Worm (Caenorhabditis elegans): ENCODE results near the gene F42A9.6.

The F42A9.6 gene

DNA sequence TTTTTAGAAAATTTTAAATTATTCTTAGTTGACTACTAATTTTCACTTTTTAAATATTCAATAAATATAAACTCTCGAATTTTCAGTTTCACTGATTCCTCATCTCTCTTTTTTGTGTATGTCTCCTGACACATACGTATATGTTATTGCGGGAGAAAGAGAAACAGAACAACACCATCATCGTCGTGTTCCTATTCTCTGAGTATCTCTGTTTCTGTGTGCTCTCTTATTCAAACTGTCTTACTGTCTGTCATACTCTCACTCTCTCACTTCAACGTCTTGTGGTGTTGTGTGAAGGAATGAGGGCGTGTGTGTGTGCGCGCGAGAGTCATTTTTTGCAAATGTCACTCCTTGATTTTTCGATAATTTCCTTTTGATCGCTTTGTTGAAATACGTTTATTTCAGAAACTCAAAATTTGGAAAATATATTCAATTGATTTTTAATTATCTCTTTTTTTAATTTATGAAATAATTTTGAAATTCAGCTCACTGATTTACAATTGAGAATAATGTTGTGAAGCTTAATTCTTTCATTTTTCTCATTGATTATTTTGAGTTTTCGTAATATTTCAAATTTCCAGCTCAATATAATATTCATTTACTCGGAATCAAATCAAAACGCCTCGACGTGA, 11.2 kb downstream of the F42A9.6 start, which contains the start of gene lin-49 (continued):
- TF ChIP-seq lsy-2 (tag; optimal IDR thresholded peaks at IDR 0.05) (peak; percentile 32 to 75), ztf-11 (tag; optimal IDR thresholded peaks at IDR 0.05) (no peak), unc-86 (tag; optimal IDR thresholded peaks at IDR 0.05) (no peak), snpc-4 (tag; optimal IDR thresholded peaks at IDR 0.05) (no peak), egl-27 (tag; optimal IDR thresholded peaks at IDR 0.05) (no peak), ama-1 (optimal IDR thresholded peaks at IDR 0.05) (no peak), vab-15 (tag; optimal IDR thresholded peaks at IDR 0.05) (no peak), sup-37 (GFP tag; optimal IDR thresholded peaks at IDR 0.05) (no peak), tlp-1 (tag; optimal IDR thresholded peaks at IDR 0.05) (no peak), elt-2 (tag; optimal IDR thresholded peaks at IDR 0.05) (no peak), jun-1 (tag; optimal IDR thresholded peaks at IDR 0.05) (peak; percentile 9), nhr-11 (tag; optimal IDR thresholded peaks at IDR 0.05) (no peak), lin-13 (GFP tag; optimal IDR thresholded peaks at IDR 0.05) (peak; percentile 43), ceh-90 (tag; optimal IDR thresholded peaks at IDR 0.05) (no peak)

DNA sequence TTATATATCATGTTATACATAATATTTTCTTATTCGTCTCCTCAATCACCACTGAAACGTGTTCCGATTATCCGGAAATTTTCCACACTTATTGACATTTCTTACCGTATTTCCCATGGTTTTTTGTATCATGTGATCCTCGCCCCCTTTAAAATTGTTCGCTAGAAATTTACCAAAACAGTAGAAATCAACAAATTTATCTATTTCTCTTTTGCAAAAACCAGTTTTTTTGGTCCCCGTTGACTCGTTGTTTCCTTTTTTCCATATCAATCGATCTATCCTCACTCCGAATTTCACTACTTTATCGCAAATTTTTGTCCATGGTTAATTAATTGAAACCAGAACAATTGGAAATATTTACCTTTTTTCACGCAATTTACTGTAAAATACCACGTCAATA, 16.7 kb downstream of the F42A9.6 start:
- TF ChIP-seq nhr-85 (tag) (peak; percentile 70), ceh-82 (tag; optimal IDR thresholded peaks at IDR 0.05) (no peak), blmp-1 (tag; optimal IDR thresholded peaks at IDR 0.05) (peak; percentile 48), irx-1 (tag; optimal IDR thresholded peaks at IDR 0.05) (no peak), jun-1 (tag; optimal IDR thresholded peaks at IDR 0.05) (no peak), unc-62 (GFP tag; optimal IDR thresholded peaks at IDR 0.05) (no peak), elt-2 (tag; optimal IDR thresholded peaks at IDR 0.05) (no peak), F16B12.6 (tag; optimal IDR thresholded peaks at IDR 0.05) (no peak), nhr-20 (tag; optimal IDR thresholded peaks at IDR 0.05) (no peak), tlp-1 (tag; optimal IDR thresholded peaks at IDR 0.05) (no peak), elt-3 (tag; optimal IDR thresholded peaks at IDR 0.05) (peak in 1 of 6 experiments; percentile 55), efl-1 (optimal IDR thresholded peaks at IDR 0.05) (no peak), efl-1 (GFP tag; optimal IDR thresholded peaks at IDR 0.05 in 1 of 2) (no peak), snpc-4 (tag; optimal IDR thresholded peaks at IDR 0.05) (no peak), swsn-7 (tag; optimal IDR thresholded peaks at IDR 0.05) (no peak), C16A3.4 (tag; optimal IDR thresholded peaks at IDR 0.05) (no peak)

DNA sequence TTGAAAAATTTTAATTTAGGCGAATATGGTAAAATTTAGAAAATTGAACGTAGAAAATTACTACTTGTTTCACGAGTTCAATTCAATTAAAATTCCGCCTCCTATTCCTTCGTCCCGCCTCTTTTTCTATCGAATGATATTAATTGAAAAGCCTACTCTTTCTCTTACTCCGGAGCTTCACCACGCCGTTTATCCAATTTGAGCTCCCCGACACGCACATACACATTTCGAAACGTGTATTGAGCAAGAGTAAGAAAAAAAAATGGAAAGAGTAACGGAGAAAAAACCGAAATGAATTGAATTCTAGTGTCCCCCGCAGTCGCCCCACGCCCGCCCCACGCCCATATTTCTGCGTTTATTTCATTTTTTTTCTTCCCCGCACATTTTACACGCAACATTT, 17.3 kb downstream of the F42A9.6 start:
- no peak for TF ChIP-seq nhr-19 (GFP tag; conservative IDR thresholded peaks at IDR 0.05)
- no peak for TF ChIP-seq fkh-8 (tag; optimal IDR thresholded peaks at IDR 0.05)
- TF ChIP-seq zag-1 (tag; optimal IDR thresholded peaks at IDR 0.05), result no peak
- no peak for TF ChIP-seq rnt-1 (tag; optimal IDR thresholded peaks at IDR 0.05)
- peak; percentile 61 for TF ChIP-seq ces-1 (GFP tag; optimal IDR thresholded peaks at IDR 0.05)
- no peak for TF ChIP-seq Y116A8C.19 (tag; optimal IDR thresholded peaks at IDR 0.05; ENCODE audit: borderline replicate concordance)
- TF ChIP-seq unc-86 (tag; optimal IDR thresholded peaks at IDR 0.05), result no peak
- TF ChIP-seq lin-14 (GFP tag; optimal IDR thresholded peaks at IDR 0.05), result peak; percentile 68

DNA sequence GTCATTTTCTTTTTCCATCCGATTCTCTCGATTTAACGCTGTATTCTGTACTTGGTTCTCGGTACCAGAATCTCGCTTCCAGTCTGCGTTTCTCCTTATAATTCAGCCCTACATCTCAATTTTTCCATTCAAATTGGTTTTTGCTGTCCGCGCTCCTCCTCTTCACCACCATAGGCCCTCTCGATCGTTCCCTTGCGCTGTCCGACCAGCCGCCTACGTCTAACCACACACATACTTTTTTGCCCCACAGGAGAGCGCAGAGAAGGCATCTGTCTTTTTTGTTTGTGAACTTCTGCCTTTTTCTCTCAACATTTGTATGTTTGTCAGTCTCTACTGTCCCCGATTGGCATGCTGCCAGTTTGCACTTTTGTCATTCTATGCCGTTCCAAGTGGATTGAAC, 18.3 kb downstream of the F42A9.6 start, which contains the start of gene F42A9.11:
TSS of gene F42A9.11 (plus strand) at position 310 of the 400 bp plus-strand sequence.
- TF ChIP-seq nhr-237 (tag; optimal IDR thresholded peaks at IDR 0.05) (no peak), F16B12.6 (tag; optimal IDR thresholded peaks at IDR 0.05) (no peak), jun-1 (tag; optimal IDR thresholded peaks at IDR 0.05) (no peak), unc-98 (GFP tag; IDR thresholded peaks at IDR 0.05) (no peak), nhr-47 (tag; optimal IDR thresholded peaks at IDR 0.05) (peak; percentile 32), unc-130 (tag; optimal IDR thresholded peaks at IDR 0.05) (no peak), zag-1 (tag; optimal IDR thresholded peaks at IDR 0.05) (no peak), fkh-10 (GFP tag; optimal IDR thresholded peaks at IDR 0.05) (no peak), sup-37 (GFP tag; optimal IDR thresholded peaks at IDR 0.05) (no peak), hlh-17 (GFP tag; optimal IDR thresholded peaks at IDR 0.05; ENCODE audit: borderline replicate concordance) (no peak), grh-1 (GFP tag; IDR thresholded peaks at IDR 0.05) (no peak), snu-23 (GFP tag; optimal IDR thresholded peaks at IDR 0.05) (peak; percentile 70), nhr-20 (tag; optimal IDR thresholded peaks at IDR 0.05) (peak; percentile 56), fkh-4 (tag; optimal IDR thresholded peaks at IDR 0.05; ENCODE audit: borderline replicate concordance) (no peak), pax-3 (tag; optimal IDR thresholded peaks at IDR 0.05) (no peak), efl-1 (optimal IDR thresholded peaks at IDR 0.05) (peak in 1 of 2 experiments; percentile 18), efl-1 (GFP tag; optimal IDR thresholded peaks at IDR 0.05 in 1 of 2) (no peak), dpl-1 (GFP tag; optimal IDR thresholded peaks at IDR 0.05) (peak in 2 of 3 experiments; percentile 19), blmp-1 (tag; optimal IDR thresholded peaks at IDR 0.05) (peak; percentile 63), ceh-63 (GFP tag; optimal IDR thresholded peaks at IDR 0.05) (no peak), swsn-7 (tag; optimal IDR thresholded peaks at IDR 0.05) (peak; percentile 22), C16A3.4 (tag; optimal IDR thresholded peaks at IDR 0.05) (no peak), tbx-2 (tag; optimal IDR thresholded peaks at IDR 0.05) (peak; percentile 20)
